Worm (Caenorhabditis elegans) whole organism, L2 larva: ENCODE results near the gene Y37H2A.7.

Experiments
- C34F6.9 ChIP-seq: fragments of 150-350 bp; optimal IDR thresholded peaks from 2 replicates; lab custom pipeline; 2014; ENCODE audit warnings: missing biosample characterization, missing genetic modification characterization
- F13H6.1 ChIP-seq: sonication (generic microtip); optimal IDR thresholded peaks from 2 replicates; lab custom pipeline; 2016; ENCODE audit warnings: missing genetic modification characterization, missing compliant biosample characterization
- R02D3.7 ChIP-seq: fragments of 150-350 bp; optimal IDR thresholded peaks from 2 replicates; lab custom pipeline; 2014; ENCODE audit warnings: missing biosample characterization, missing genetic modification characterization
- Y55F3AM.14 ChIP-seq: fragments of 200-800 bp; sonication (Bioruptor generic); optimal IDR thresholded peaks from 2 replicates; lab custom pipeline; 2018; ENCODE audit warnings: mild to moderate bottlenecking, missing genetic modification characterization, missing compliant biosample characterization
- ZK546.5 ChIP-seq: sonication (generic microtip); optimal IDR thresholded peaks from 2 replicates; lab custom pipeline; 2017; ENCODE audit warnings: missing biosample characterization, missing genetic modification characterization
- alr-1 ChIP-seq: fragments of 150-350 bp; optimal IDR thresholded peaks from 2 replicates; lab custom pipeline; 2014; ENCODE audit warnings: missing biosample characterization, missing genetic modification characterization
- aly-2 ChIP-seq: fragments of 150-350 bp; optimal IDR thresholded peaks from 2 replicates; lab custom pipeline; 2014; ENCODE audit warnings: missing biosample characterization, missing genetic modification characterization
- blmp-1 ChIP-seq: sonication (generic microtip); optimal IDR thresholded peaks from 2 replicates; lab custom pipeline; 2017; ENCODE audit warnings: missing genetic modification characterization, mild to moderate bottlenecking, missing compliant biosample characterization, antibody characterized with exemption, moderate library complexity; ENCODE audit not compliant: insufficient read depth
- ceh-16 ChIP-seq: fragments of 150-350 bp; optimal IDR thresholded peaks from 2 replicates; lab custom pipeline; 2014; ENCODE audit warnings: missing biosample characterization, missing genetic modification characterization
- crh-2 ChIP-seq: sonication (generic microtip); optimal IDR thresholded peaks from 2 replicates; lab custom pipeline; 2017; ENCODE audit warnings: missing biosample characterization, missing genetic modification characterization
- dmd-4 ChIP-seq: sonication (generic microtip); optimal IDR thresholded peaks from 2 replicates; lab custom pipeline; 2017; ENCODE audit warnings: missing biosample characterization, missing genetic modification characterization
- egl-27 ChIP-seq: sonication (generic microtip); optimal IDR thresholded peaks from 3 replicates; lab custom pipeline; 2017; ENCODE audit warnings: missing biosample characterization, missing genetic modification reagents, missing genetic modification characterization
- fos-1 ChIP-seq: fragments of 150-350 bp; optimal IDR thresholded peaks from 2 replicates; lab custom pipeline; 2014; ENCODE audit warnings: missing biosample characterization, missing genetic modification characterization
- lin-11 ChIP-seq: fragments of 150-350 bp; sonication (generic microtip); optimal IDR thresholded peaks from 2 replicates; lab custom pipeline; 2014; ENCODE audit warnings: missing biosample characterization, missing genetic modification characterization, inconsistent platforms, mixed read lengths
- lin-13 ChIP-seq: fragments of 150-350 bp; optimal IDR thresholded peaks from 2 replicates; lab custom pipeline; 2014; ENCODE audit warnings: missing biosample characterization, missing genetic modification reagents, missing genetic modification characterization
- lsy-2 ChIP-seq, 2 experiments: fragments of 150-350 bp in 1 of 2; sonication (generic microtip) in 1 of 2; optimal IDR thresholded peaks; 2 replicates each; lab custom pipeline; 2014 to 2017; ENCODE audit warnings: missing biosample characterization in 2 of 2, missing genetic modification characterization in 2 of 2
- mdl-1 ChIP-seq, 2 experiments: fragments of 150-350 bp in 1 of 2; sonication (generic microtip) in 1 of 2; optimal IDR thresholded peaks; 2 replicates each; lab custom pipeline; 2017; ENCODE audit warnings: missing biosample characterization in 2 of 2, missing genetic modification characterization in 2 of 2
- nhr-10 ChIP-seq: sonication (generic microtip); optimal IDR thresholded peaks from 2 replicates; lab custom pipeline; 2017; ENCODE audit warnings: missing biosample characterization, missing genetic modification characterization
- nhr-11 ChIP-seq: fragments of 150-350 bp; optimal IDR thresholded peaks from 2 replicates; lab custom pipeline; 2014; ENCODE audit warnings: missing biosample characterization, missing genetic modification characterization
- nhr-12 ChIP-seq: fragments of 150-350 bp; optimal IDR thresholded peaks from 2 replicates; lab custom pipeline; 2014; ENCODE audit warnings: missing biosample characterization, missing genetic modification characterization
- nhr-129 ChIP-seq: fragments of 150-350 bp; optimal IDR thresholded peaks from 2 replicates; lab custom pipeline; 2014; ENCODE audit warnings: missing biosample characterization, missing genetic modification characterization
- nhr-21 ChIP-seq: fragments of 150-350 bp; optimal IDR thresholded peaks from 2 replicates; lab custom pipeline; 2014; ENCODE audit warnings: missing biosample characterization, missing genetic modification characterization
- nhr-23 ChIP-seq: fragments of 150-350 bp; optimal IDR thresholded peaks from 2 replicates; lab custom pipeline; 2014; ENCODE audit warnings: missing biosample characterization, missing genetic modification reagents, missing genetic modification characterization
- nhr-237 ChIP-seq: fragments of 150-350 bp; optimal IDR thresholded peaks from 2 replicates; lab custom pipeline; 2014; ENCODE audit warnings: missing biosample characterization, missing genetic modification characterization
- nhr-25 ChIP-seq: fragments of 150-350 bp; sonication (generic microtip); optimal IDR thresholded peaks from 3 replicates; lab custom pipeline; 2014; ENCODE audit warnings: missing biosample characterization, missing genetic modification characterization
- nhr-77 ChIP-seq: fragments of 150-350 bp; optimal IDR thresholded peaks from 2 replicates; lab custom pipeline; 2014; ENCODE audit warnings: missing biosample characterization, missing genetic modification characterization
- peb-1 ChIP-seq: fragments of 150-350 bp; optimal IDR thresholded peaks from 2 replicates; lab custom pipeline; 2014; ENCODE audit warnings: missing biosample characterization, missing genetic modification characterization
- sem-4 ChIP-seq: fragments of 150-350 bp; optimal IDR thresholded peaks from 2 replicates; lab custom pipeline; 2014; ENCODE audit warnings: missing biosample characterization, missing genetic modification reagents, missing genetic modification characterization
- skn-1 ChIP-seq: sonication (generic microtip); optimal IDR thresholded peaks from 2 replicates; lab custom pipeline; 2017; ENCODE audit warnings: missing biosample characterization, missing genetic modification characterization
- sma-9 ChIP-seq, 2 experiments: fragments of 150-350 bp in 1 of 2; sonication (generic microtip) in 1 of 2; optimal IDR thresholded peaks; 2 replicates each; lab custom pipeline; 2014 to 2016; ENCODE audit warnings: missing genetic modification characterization in 2 of 2, mild to moderate bottlenecking in 1 of 2, missing biosample characterization in 1 of 2, missing compliant biosample characterization in 1 of 2, missing genetic modification reagents in 1 of 2, moderate library complexity in 1 of 2
- snpc-4 ChIP-seq: fragments of 150-350 bp; optimal IDR thresholded peaks from 2 replicates; lab custom pipeline; 2014; ENCODE audit warnings: missing biosample characterization, missing genetic modification characterization
- unc-39 ChIP-seq: fragments of 150-350 bp; optimal IDR thresholded peaks from 2 replicates; lab custom pipeline; 2014; ENCODE audit warnings: missing biosample characterization, missing genetic modification characterization
- unc-55 ChIP-seq: fragments of 150-350 bp; sonication (generic microtip); optimal IDR thresholded peaks from 3 replicates; lab custom pipeline; 2014; ENCODE audit warnings: missing biosample characterization, missing genetic modification reagents, missing genetic modification characterization
- zag-1 ChIP-seq: fragments of 150-350 bp; optimal IDR thresholded peaks from 2 replicates; lab custom pipeline; 2014; ENCODE audit warnings: missing biosample characterization, missing genetic modification characterization
- ztf-1 ChIP-seq: fragments of 200-800 bp; sonication (Bioruptor generic); conservative IDR thresholded peaks from 2 replicates; pipeline ENCODE4 v1.3.6; 2022; ENCODE audit warnings: missing genetic modification characterization, missing compliant biosample characterization
- ztf-11 ChIP-seq: sonication (generic microtip); optimal IDR thresholded peaks from 2 replicates; lab custom pipeline; 2017; ENCODE audit warnings: missing biosample characterization, missing genetic modification characterization

Gene Y37H2A.7

ce11 chrV:18134378-18134777 is at the start of gene Y37H2A.7:
TSS of gene Y37H2A.7 (minus strand) at chrV:18134478.
- TF ChIP-seq unc-55 (GFP tag; lab: Kevin White, UChicago) = no peak
- no peak for TF ChIP-seq nhr-21
- no peak for TF ChIP-seq skn-1 (tag; lab: Kevin White, UChicago)
- no peak for TF ChIP-seq F13H6.1 (tag; lab: Kevin White, UChicago)
- TF ChIP-seq ztf-1 (GFP tag; lab: Robert Waterston, UW) = no peak
- TF ChIP-seq nhr-23 = no peak
- no peak for TF ChIP-seq lsy-2 (tag; optimal IDR thresholded peaks at IDR 0.05; lab: Kevin White, UChicago)
- TF ChIP-seq fos-1 (tag; lab: Kevin White, UChicago) = no peak

- TF ChIP-seq dmd-4 (tag; lab: Kevin White, UChicago) (no peak), nhr-11 (tag; lab: Kevin White, UChicago) (no peak), lin-11 (tag; lab: Kevin White, UChicago) (no peak), sem-4 (no peak), alr-1 (tag; lab: Kevin White, UChicago) (no peak), ceh-16 (tag; lab: Kevin White, UChicago) (no peak), blmp-1 (tag; lab: Kevin White, UChicago) (no peak), skn-1 (tag; lab: Kevin White, UChicago) (no peak), nhr-77 (tag; lab: Kevin White, UChicago) (no peak), peb-1 (tag; lab: Kevin White, UChicago) (no peak), mdl-1 (tag; optimal IDR thresholded peaks at IDR 0.05; lab: Kevin White, UChicago) (no peak), R02D3.7 (tag; lab: Kevin White, UChicago) (no peak), unc-39 (tag; lab: Kevin White, UChicago) (no peak), sma-9 (GFP tag; optimal IDR thresholded peaks at IDR 0.05; lab: Kevin White, UChicago) (no peak), sma-9 (tag; optimal IDR thresholded peaks at IDR 0.05; lab: Kevin White, UChicago) (no peak), lin-13 (GFP tag; lab: Kevin White, UChicago) (no peak), zag-1 (tag; lab: Kevin White, UChicago) (no peak), unc-55 (GFP tag; lab: Kevin White, UChicago) (no peak), egl-27 (tag; lab: Kevin White, UChicago) (no peak)
- TF ChIP-seq, all 48 proteins: peak for 0
Observed at ce11 chrV:18179663-18180062, 45.4 kb upstream of the Y37H2A.7 start, which contains the start of gene C31G12.1. TSS of gene C31G12.1 (plus strand) at chrV:18179963.

- TF ChIP-seq dmd-4 (tag; lab: Kevin White, UChicago) = no peak
- no peak for TF ChIP-seq unc-39 (tag; lab: Kevin White, UChicago)
- no peak for TF ChIP-seq blmp-1 (tag; lab: Kevin White, UChicago)
- no peak for TF ChIP-seq nhr-11 (tag; lab: Kevin White, UChicago)
Observed at ce11 chrV:18178659-18179058, 44.4 kb upstream of the Y37H2A.7 start, which contains the start of gene C31G12.4. TSS of gene C31G12.4 (minus strand) at chrV:18178759.

ce11 chrV:18171568-18171967 is 37.3 kb upstream of the Y37H2A.7 start, which contains the start of gene C14A6.8:
TSS of gene C14A6.8 (minus strand) at chrV:18171668.
- TF ChIP-seq nhr-23 (no peak), C34F6.9 (tag; lab: Kevin White, UChicago) (no peak), ztf-11 (tag; lab: Kevin White, UChicago) (no peak), lin-11 (tag; lab: Kevin White, UChicago) (no peak), lin-13 (GFP tag; lab: Kevin White, UChicago) (no peak), nhr-10 (no peak), nhr-129 (tag; lab: Kevin White, UChicago) (no peak)

ce11 chrV:18168266-18168665 is 34.0 kb upstream of the Y37H2A.7 start, which contains the start of gene C14A6.7:
TSS of gene C14A6.7 (minus strand) at chrV:18168366.
- TF ChIP-seq C34F6.9 (tag; lab: Kevin White, UChicago) (no peak), ZK546.5 (tag; lab: Kevin White, UChicago) (no peak), crh-2 (tag; lab: Kevin White, UChicago) (no peak), peb-1 (tag; lab: Kevin White, UChicago) (no peak), snpc-4 (tag; lab: Kevin White, UChicago) (no peak), nhr-25 (no peak), unc-39 (tag; lab: Kevin White, UChicago) (no peak), nhr-11 (tag; lab: Kevin White, UChicago) (no peak), egl-27 (tag; lab: Kevin White, UChicago) (no peak), aly-2 (tag; lab: Kevin White, UChicago) (no peak), alr-1 (tag; lab: Kevin White, UChicago) (no peak), nhr-237 (no peak), ceh-16 (tag; lab: Kevin White, UChicago) (no peak), ztf-11 (tag; lab: Kevin White, UChicago) (no peak), nhr-12 (tag; lab: Kevin White, UChicago) (no peak), Y55F3AM.14 (GFP tag; lab: Kevin White, UChicago) (no peak), zag-1 (tag; lab: Kevin White, UChicago) (no peak), nhr-10 (no peak)
- TF ChIP-seq, all 48 proteins: peak for 0
